Worm (Caenorhabditis elegans): Measurements from ENCODE around the gene F11A5.16.

F11A5.16 gene

ce11 chrV:16246579-16246978 is 35.8 kb downstream of the F11A5.16 start, which contains the start of gene srh-95:
Gene srh-95 (plus strand): TSS chrV:16246879.
- TF ChIP-seq ceh-63 (GFP tag; optimal IDR thresholded peaks at IDR 0.05), result no peak
- no peak for TF ChIP-seq fkh-8 (tag; optimal IDR thresholded peaks at IDR 0.05)
- no peak for TF ChIP-seq mep-1 (tag; optimal IDR thresholded peaks at IDR 0.05)
- no peak for TF ChIP-seq egl-13 (tag; optimal IDR thresholded peaks at IDR 0.05)
- no peak for TF ChIP-seq vab-15 (tag; optimal IDR thresholded peaks at IDR 0.05)
- TF ChIP-seq nhr-71 (tag; optimal IDR thresholded peaks at IDR 0.05), result no peak
- no peak for TF ChIP-seq ama-1 (optimal IDR thresholded peaks at IDR 0.05)

ce11 chrV:16249105-16249504 is 38.4 kb downstream of the F11A5.16 start:
- TF ChIP-seq pax-3 (tag; optimal IDR thresholded peaks at IDR 0.05), result no peak
- TF ChIP-seq lin-15B (tag; optimal IDR thresholded peaks at IDR 0.05), result no peak
- TF ChIP-seq egl-27 (tag; optimal IDR thresholded peaks at IDR 0.05), result no peak
- no peak for TF ChIP-seq nhr-47 (tag; optimal IDR thresholded peaks at IDR 0.05)
- no peak for TF ChIP-seq snpc-4 (tag; optimal IDR thresholded peaks at IDR 0.05)
- no peak for TF ChIP-seq sptf-1 (tag; optimal IDR thresholded peaks at IDR 0.05)
- no peak for TF ChIP-seq nhr-237 (tag; optimal IDR thresholded peaks at IDR 0.05)
- TF ChIP-seq zag-1 (tag; optimal IDR thresholded peaks at IDR 0.05), result no peak
- no peak for TF ChIP-seq ceh-82 (tag; optimal IDR thresholded peaks at IDR 0.05)

- TF ChIP-seq xbp-1 (tag; optimal IDR thresholded peaks at IDR 0.05), result no peak
- no peak for TF ChIP-seq ceh-63 (GFP tag; optimal IDR thresholded peaks at IDR 0.05)
- TF ChIP-seq ceh-8 (GFP tag; optimal IDR thresholded peaks at IDR 0.05), result no peak
- no peak for TF ChIP-seq snu-23 (GFP tag; optimal IDR thresholded peaks at IDR 0.05)
- no peak for TF ChIP-seq rnt-1 (tag; optimal IDR thresholded peaks at IDR 0.05)
- TF ChIP-seq hlh-4 (tag; optimal IDR thresholded peaks at IDR 0.05), result no peak
- no peak for TF ChIP-seq C16A3.4 (tag; optimal IDR thresholded peaks at IDR 0.05)
- TF ChIP-seq ceh-88 (GFP tag; IDR thresholded peaks at IDR 0.05), result no peak
- TF ChIP-seq blmp-1 (tag; optimal IDR thresholded peaks at IDR 0.05), result no peak
- no peak for TF ChIP-seq C34B4.2 (tag; optimal IDR thresholded peaks at IDR 0.05)
Observed at ce11 chrV:16253687-16254086, 42.9 kb downstream of the F11A5.16 start, which contains the start of gene gcy-20. Gene gcy-20 (minus strand): TSS chrV:16253787.

- TF ChIP-seq ceh-63 (GFP tag; optimal IDR thresholded peaks at IDR 0.05), result no peak
- no peak for TF ChIP-seq mdl-1 (tag; optimal IDR thresholded peaks at IDR 0.05)
- TF ChIP-seq nhr-76 (tag; optimal IDR thresholded peaks at IDR 0.05), result no peak
- TF ChIP-seq tbx-2 (tag; optimal IDR thresholded peaks at IDR 0.05), result no peak
- no peak for TF ChIP-seq F16B12.6 (tag; optimal IDR thresholded peaks at IDR 0.05)
- no peak for TF ChIP-seq efl-1 (optimal IDR thresholded peaks at IDR 0.05)
- TF ChIP-seq efl-1 (GFP tag; optimal IDR thresholded peaks at IDR 0.05 in 1 of 2), result no peak
- no peak for TF ChIP-seq skn-1 (tag; optimal IDR thresholded peaks at IDR 0.05)
- no peak for TF ChIP-seq dsc-1 (tag; optimal IDR thresholded peaks at IDR 0.05)
- TF ChIP-seq sup-37 (GFP tag; optimal IDR thresholded peaks at IDR 0.05), result no peak
- TF ChIP-seq rnt-1 (tag; optimal IDR thresholded peaks at IDR 0.05), result no peak
Observed at ce11 chrV:16256395-16256794, 45.6 kb downstream of the F11A5.16 start, which contains the start of gene bgnt-1.3. Gene bgnt-1.3 (minus strand): TSS chrV:16256495.

ce11 chrV:16258142-16258541 is 47.4 kb downstream of the F11A5.16 start, which contains the start of gene nhr-218:
Gene nhr-218 (plus strand): TSS chrV:16258442.
- TF ChIP-seq nhr-84 (tag; optimal IDR thresholded peaks at IDR 0.05) (no peak), ets-5 (GFP tag; IDR thresholded peaks at IDR 0.05) (no peak), dsc-1 (tag; optimal IDR thresholded peaks at IDR 0.05) (no peak), nhr-90 (tag; optimal IDR thresholded peaks at IDR 0.05; ENCODE audit: poor library complexity) (no peak), vab-15 (tag; optimal IDR thresholded peaks at IDR 0.05) (no peak), efl-1 (optimal IDR thresholded peaks at IDR 0.05) (no peak), efl-1 (GFP tag; optimal IDR thresholded peaks at IDR 0.05 in 1 of 2) (no peak), aly-2 (tag; optimal IDR thresholded peaks at IDR 0.05) (no peak)
